Fruit fly (Drosophila melanogaster) whole organism, embryonic: ENCODE measurements around the gene natalisin.

ENCODE experiments used
- Bgb ChIP-seq: fragments of 200-800 bp; sonication (Bioruptor generic); IDR thresholded peaks from 2 replicates; pipeline ENCODE4 v1.3.6; 2022; ENCODE audit warnings: missing biosample characterization, missing genetic modification characterization; ENCODE audit not compliant: partially characterized antibody
- Blimp-1 ChIP-seq: fragments of 200-800 bp; sonication (Bioruptor generic); optimal IDR thresholded peaks from 3 replicates; lab custom pipeline; 2018; ENCODE audit warnings: missing biosample characterization, missing genetic modification characterization, mild to moderate bottlenecking, moderate library complexity, missing genetic modification reagents
- CG10462 ChIP-seq: fragments of 200-800 bp; sonication (Bioruptor generic); optimal IDR thresholded peaks from 2 replicates; lab custom pipeline; 2016; ENCODE audit warnings: missing biosample characterization, missing genetic modification characterization
- CG11247 ChIP-seq: fragments of 200-800 bp; sonication (Bioruptor generic); IDR thresholded peaks from 2 replicates; pipeline ENCODE4 v1.3.6; 2022; ENCODE audit warnings: missing biosample characterization, missing genetic modification characterization
- CG11504 ChIP-seq: fragments of 200-800 bp; sonication (Bioruptor generic); optimal IDR thresholded peaks from 3 replicates; lab custom pipeline; 2019; ENCODE audit warnings: missing biosample characterization, mild to moderate bottlenecking, missing genetic modification characterization, moderate library complexity
- CG12104 ChIP-seq: fragments of 200-800 bp; sonication (Bioruptor generic); optimal IDR thresholded peaks from 3 replicates; lab custom pipeline; 2016; ENCODE audit warnings: missing biosample characterization, missing genetic modification characterization
- CG12155 ChIP-seq: fragments of 200-800 bp; sonication (Bioruptor generic); optimal IDR thresholded peaks from 3 replicates; lab custom pipeline; 2016; ENCODE audit warnings: missing biosample characterization, missing genetic modification characterization
- CG16863 ChIP-seq: fragments of 200-800 bp; sonication (Bioruptor generic); optimal IDR thresholded peaks from 3 replicates; lab custom pipeline; 2016; ENCODE audit warnings: missing biosample characterization, missing genetic modification characterization
- CG17912 ChIP-seq: fragments of 200-800 bp; sonication (Bioruptor generic); optimal IDR thresholded peaks from 2 replicates; lab custom pipeline; 2018; ENCODE audit warnings: missing biosample characterization, mild to moderate bottlenecking, missing genetic modification characterization
- CG18619 ChIP-seq: fragments of 200-800 bp; sonication (Bioruptor generic); optimal IDR thresholded peaks from 3 replicates; lab custom pipeline; 2017; ENCODE audit warnings: missing biosample characterization, mild to moderate bottlenecking, missing genetic modification characterization
- CG30431 ChIP-seq: fragments of 200-800 bp; sonication (Bioruptor generic); optimal IDR thresholded peaks from 2 replicates; lab custom pipeline; 2017; ENCODE audit warnings: missing biosample characterization, missing genetic modification characterization
- CG3163 ChIP-seq: fragments of 200-800 bp; sonication (Bioruptor generic); optimal IDR thresholded peaks from 3 replicates; lab custom pipeline; 2016; ENCODE audit warnings: missing biosample characterization, missing genetic modification characterization
- CG32772 ChIP-seq: fragments of 200-800 bp; sonication (Bioruptor generic); IDR thresholded peaks from 2 replicates; pipeline ENCODE4 v1.3.6; 2022; ENCODE audit warnings: missing biosample characterization, missing genetic modification characterization
- CG4707 ChIP-seq: fragments of 200-800 bp; sonication (Bioruptor generic); optimal IDR thresholded peaks from 2 replicates; lab custom pipeline; 2018; ENCODE audit warnings: missing biosample characterization, mild to moderate bottlenecking, missing genetic modification characterization, moderate library complexity
- CG4820 ChIP-seq: fragments of 200-800 bp; sonication (Bioruptor generic); optimal IDR thresholded peaks from 3 replicates; lab custom pipeline; 2016; ENCODE audit warnings: missing biosample characterization, missing genetic modification characterization
- CG6765 ChIP-seq: fragments of 200-800 bp; sonication (Bioruptor generic); optimal IDR thresholded peaks from 3 replicates; lab custom pipeline; 2017; ENCODE audit warnings: missing biosample characterization, mild to moderate bottlenecking, missing genetic modification characterization
- CG9437 ChIP-seq: fragments of 200-800 bp; sonication (Bioruptor generic); optimal IDR thresholded peaks from 2 replicates; lab custom pipeline; 2018; ENCODE audit warnings: missing biosample characterization, mild to moderate bottlenecking, missing genetic modification characterization
- Elba2 ChIP-seq: fragments of 200-800 bp; sonication (Bioruptor generic); optimal IDR thresholded peaks from 3 replicates; lab custom pipeline; 2016; ENCODE audit warnings: missing biosample characterization, missing genetic modification characterization
- Ets65A ChIP-seq: fragments of 200-800 bp; sonication (Bioruptor generic); peaks from one replicate; lab custom pipeline; 2016; ENCODE audit warnings: missing biosample characterization, missing genetic modification characterization
- Fer3 ChIP-seq: fragments of 200-800 bp; sonication (Bioruptor generic); optimal IDR thresholded peaks from 2 replicates; lab custom pipeline; 2018; ENCODE audit warnings: missing biosample characterization, mild to moderate bottlenecking, missing genetic modification characterization, moderate library complexity
- HLH4C ChIP-seq: fragments of 200-800 bp; sonication (Bioruptor generic); IDR thresholded peaks from 3 replicates; pipeline ENCODE4 v1.3.6; 2022; ENCODE audit warnings: missing biosample characterization, missing genetic modification characterization; ENCODE audit not compliant: partially characterized antibody
- Nf-YB ChIP-seq: fragments of 200-800 bp; sonication (Bioruptor generic); optimal IDR thresholded peaks from 3 replicates; lab custom pipeline; 2019; ENCODE audit warnings: missing biosample characterization, mild to moderate bottlenecking, missing genetic modification characterization, moderate library complexity
- Usf ChIP-seq: fragments of 200-800 bp; sonication (Bioruptor generic); optimal IDR thresholded peaks from 2 replicates; lab custom pipeline; 2017; ENCODE audit warnings: missing genotype, missing biosample characterization, missing genetic modification characterization
- ara ChIP-seq: fragments of 200-800 bp; sonication (Bioruptor generic); IDR thresholded peaks from 2 replicates; pipeline ENCODE4 v1.3.6; 2022; ENCODE audit warnings: missing biosample characterization, missing genetic modification characterization
- cg ChIP-seq: fragments of 200-800 bp; sonication (Bioruptor generic); optimal IDR thresholded peaks from 3 replicates; lab custom pipeline; 2019; ENCODE audit warnings: missing biosample characterization, mild to moderate bottlenecking, missing genetic modification characterization, moderate library complexity
- dm ChIP-seq: fragments of 200-800 bp; sonication (Bioruptor generic); optimal IDR thresholded peaks from 3 replicates; lab custom pipeline; 2016; ENCODE audit warnings: missing biosample characterization, missing genetic modification characterization
- esg ChIP-seq: fragments of 200-800 bp; sonication (Bioruptor generic); conservative IDR thresholded peaks from 2 replicates; pipeline ENCODE4 v1.3.6; 2022; ENCODE audit warnings: missing biosample characterization, missing genetic modification characterization
- ewg ChIP-seq: fragments of 200-800 bp; sonication (Bioruptor generic); optimal IDR thresholded peaks from 3 replicates; lab custom pipeline; 2017; ENCODE audit warnings: mild to moderate bottlenecking, missing biosample characterization, missing genetic modification reagents, missing genetic modification characterization
- prd ChIP-seq, 3 experiments: fragments of >200 bp in 2 of 3; fragments of 200-800 bp in 1 of 3; sonication (Bioruptor generic) in 1 of 3; optimal IDR thresholded peaks in 2 of 3; IDR thresholded peaks in 1 of 3; 2 replicates in 2 of 3; 3 replicates in 1 of 3; pipeline versions ENCODE4 v1.3.6 to Lab custom; 2017 to 2022; ENCODE audit warnings: missing biosample characterization in 1 of 3, missing genetic modification characterization in 1 of 3
- pum ChIP-seq: fragments of 200-800 bp; sonication (Bioruptor generic); optimal IDR thresholded peaks from 2 replicates; lab custom pipeline; 2016; ENCODE audit warnings: missing biosample characterization, missing genetic modification characterization
- scrt ChIP-seq: fragments of 200-800 bp; sonication (Bioruptor generic); optimal IDR thresholded peaks from 2 replicates; lab custom pipeline; 2018; ENCODE audit warnings: missing biosample characterization, mild to moderate bottlenecking, missing genetic modification characterization, moderate library complexity
- sens-2 ChIP-seq: fragments of 200-800 bp; sonication (Bioruptor generic); IDR thresholded peaks from 2 replicates; pipeline ENCODE4 v1.3.6; 2022; ENCODE audit warnings: missing biosample characterization, missing genetic modification characterization
- stc ChIP-seq: fragments of 200-800 bp; sonication (Bioruptor generic); IDR thresholded peaks from 2 replicates; pipeline ENCODE4 v1.3.6; 2022; ENCODE audit warnings: missing biosample characterization, missing genetic modification characterization
- trh ChIP-seq: fragments of 200-800 bp; sonication (Bioruptor generic); optimal IDR thresholded peaks from 2 replicates; lab custom pipeline; 2016; ENCODE audit warnings: missing biosample characterization, missing genetic modification characterization
- tup ChIP-seq: fragments of 200-800 bp; sonication (Bioruptor generic); optimal IDR thresholded peaks from 2 replicates; lab custom pipeline; 2016; ENCODE audit warnings: missing biosample characterization, mild to moderate bottlenecking, missing genetic modification characterization, moderate library complexity
- wdn ChIP-seq: fragments of 200-800 bp; sonication (Bioruptor generic); IDR thresholded peaks from 2 replicates; pipeline ENCODE4 v1.3.6; 2022; ENCODE audit warnings: missing biosample characterization, missing genetic modification characterization
- z ChIP-seq: fragments of 200-800 bp; sonication (Bioruptor generic); IDR thresholded peaks from 3 replicates; pipeline ENCODE4 v1.3.6; 2022; ENCODE audit warnings: missing biosample characterization, missing genetic modification characterization

The natalisin gene

DNA sequence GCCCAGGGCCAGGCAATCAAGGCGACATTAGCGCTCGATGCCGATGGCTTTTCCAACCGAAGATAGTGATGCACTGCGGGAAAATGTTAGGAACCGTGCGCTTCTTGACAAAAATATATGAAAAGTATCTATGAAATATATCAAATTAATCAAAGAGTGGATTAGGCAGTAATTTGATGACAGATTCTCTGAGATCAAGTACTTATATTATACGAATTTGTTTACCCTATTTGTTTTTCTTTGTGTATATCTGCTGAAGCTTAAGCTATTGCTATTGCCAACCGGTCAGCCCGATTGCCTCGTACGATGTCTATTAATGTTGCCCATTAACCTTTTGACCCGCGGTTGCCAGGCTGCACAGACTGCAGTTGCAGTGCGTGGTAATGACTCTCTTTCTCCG, 18.1 kb downstream of the natalisin start (continued):
- no peak for TF ChIP-seq Ets65A (GFP tag; lab: Kevin White, UChicago)
- TF ChIP-seq CG30431 (GFP tag; lab: Kevin White, UChicago) = no peak
- TF ChIP-seq CG10462 (GFP tag; lab: Kevin White, UChicago) = no peak
- TF ChIP-seq dm (GFP tag; lab: Kevin White, UChicago) = no peak
- peak; percentile 62 for TF ChIP-seq Blimp-1 (GFP tag; lab: Kevin White, UChicago)
- peak; percentile 21 for TF ChIP-seq CG4820 (GFP tag; lab: Kevin White, UChicago)
- peak; percentile 33; the same call in 1 of the 2 replicates for TF ChIP-seq CG32772 (GFP tag; lab: Robert Waterston, UW)
- TF ChIP-seq CG4707 (GFP tag; lab: Kevin White, UChicago) = no peak
- no peak for TF ChIP-seq CG12155 (GFP tag; lab: Kevin White, UChicago)
- TF ChIP-seq ara = 0 out of 2 replicates have a peak, but pooled peaks have one; percentile 37
- no peak for TF ChIP-seq CG17912 (GFP tag; lab: Kevin White, UChicago)
- peak; percentile 63 for TF ChIP-seq stc (GFP tag; lab: Robert Waterston, UW)
- no peak for TF ChIP-seq pum (GFP tag; lab: Kevin White, UChicago)
- no peak for TF ChIP-seq CG6765 (GFP tag; lab: Kevin White, UChicago)

dm6 chr3R:14438267-14438666, 19.9 kb downstream of the natalisin start:
- TF ChIP-seq Ets65A (GFP tag; lab: Kevin White, UChicago) (peak; percentile 20), ewg (peak; percentile 7), cg (GFP tag; lab: Kevin White, UChicago) (no peak), Bgb (GFP tag; lab: Robert Waterston, UW) (0 out of 2 replicates have a peak, but pooled peaks have one; percentile 3), esg (no peak), Usf (no peak), CG3163 (GFP tag; lab: Kevin White, UChicago) (no peak), CG9437 (GFP tag; lab: Kevin White, UChicago) (no peak)

DNA sequence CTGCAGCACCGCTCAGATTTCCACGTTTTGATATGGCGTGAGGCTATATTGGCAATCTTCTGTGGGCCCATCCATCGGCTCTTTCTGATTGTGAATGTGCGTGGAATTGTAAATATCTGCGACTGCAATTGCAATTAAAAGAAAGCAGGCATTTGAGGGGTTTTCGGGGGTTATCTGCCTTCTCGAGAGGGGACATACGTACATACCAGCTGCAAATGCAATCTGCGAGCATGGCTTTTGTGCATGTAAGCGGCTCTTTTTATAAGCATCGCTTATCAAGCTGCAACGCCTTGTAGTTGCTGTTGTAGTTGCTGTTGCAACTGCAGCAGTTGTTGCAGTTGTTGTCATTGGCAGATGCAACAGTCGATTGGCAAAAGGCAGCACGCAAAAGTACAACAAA, 23.1 kb downstream of the natalisin start:
- TF ChIP-seq prd (optimal IDR thresholded peaks at IDR 0.05; lab: Kevin White, UChicago) = no peak
- TF ChIP-seq prd (GFP tag; IDR thresholded peaks at IDR 0.05; lab: Robert Waterston, UW) = no peak
- TF ChIP-seq CG18619 (GFP tag; lab: Kevin White, UChicago) = no peak
- TF ChIP-seq tup (GFP tag; lab: Kevin White, UChicago) = no peak
- no peak for TF ChIP-seq CG11247 (GFP tag; lab: Robert Waterston, UW)
- TF ChIP-seq Nf-YB (GFP tag; lab: Kevin White, UChicago) = no peak
- no peak for TF ChIP-seq CG12104
- TF ChIP-seq HLH4C = no peak
- no peak for TF ChIP-seq Fer3 (tag; lab: Kevin White, UChicago)
- no peak for TF ChIP-seq CG16863
- TF ChIP-seq scrt (GFP tag; lab: Kevin White, UChicago) = no peak
- no peak for TF ChIP-seq Elba2 (GFP tag; lab: Kevin White, UChicago)
- TF ChIP-seq trh (GFP tag; lab: Kevin White, UChicago) = no peak
- TF ChIP-seq z (GFP tag; lab: Robert Waterston, UW) = no peak
- no peak for TF ChIP-seq sens-2 (GFP tag; lab: Robert Waterston, UW)

- no peak for TF ChIP-seq wdn (GFP tag; lab: Robert Waterston, UW)
- TF ChIP-seq CG11504 (tag; lab: Kevin White, UChicago) = peak; percentile 95
These were observed 25.8 kb downstream of the natalisin start for dm6 chr3R:14444170-14444569.
